Worm (Caenorhabditis elegans): ENCODE data around the gene lgc-41.

DNA sequence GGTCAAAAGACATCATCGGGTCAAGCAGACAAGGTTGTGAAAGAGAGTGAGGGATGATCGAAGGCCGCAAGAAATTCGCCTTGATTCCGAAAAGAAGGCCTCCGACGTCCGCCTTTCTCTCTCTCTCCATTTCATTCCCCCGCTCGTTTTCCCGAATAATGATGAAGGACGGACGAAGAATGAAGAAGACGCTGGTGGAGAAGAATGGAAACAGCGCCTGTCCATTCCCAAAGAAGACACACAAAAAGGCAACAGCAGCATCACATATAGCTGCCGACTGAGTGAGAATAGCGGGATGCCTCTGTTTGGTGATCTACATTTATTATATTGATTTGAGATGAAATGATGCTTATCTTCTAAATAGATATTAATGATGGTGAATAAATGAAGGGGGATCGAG is 24.9 kb upstream of the lgc-41 start:
- TF ChIP-seq nhr-11 (tag; optimal IDR thresholded peaks at IDR 0.05): no peak
- TF ChIP-seq Y48G9A.11 (GFP tag; IDR thresholded peaks at IDR 0.05): no peak
- no peak for TF ChIP-seq nhr-76 (tag; optimal IDR thresholded peaks at IDR 0.05)
- no peak for TF ChIP-seq zfp-2 (tag; optimal IDR thresholded peaks at IDR 0.05)
- no peak for TF ChIP-seq aha-1 (tag)
- TF ChIP-seq madf-9 (GFP tag; conservative IDR thresholded peaks at IDR 0.05): no peak
- no peak for TF ChIP-seq lin-39 (tag; optimal IDR thresholded peaks at IDR 0.05)
- no peak for TF ChIP-seq R02D3.7 (tag; optimal IDR thresholded peaks at IDR 0.05)
- TF ChIP-seq lin-15B (tag; optimal IDR thresholded peaks at IDR 0.05): no peak
- no peak for TF ChIP-seq attf-4 (tag; optimal IDR thresholded peaks at IDR 0.05)
- TF ChIP-seq lin-13 (GFP tag; optimal IDR thresholded peaks at IDR 0.05): no peak
- no peak for TF ChIP-seq vab-7 (GFP tag; IDR thresholded peaks at IDR 0.05)
- no peak for TF ChIP-seq ZK546.5 (tag; optimal IDR thresholded peaks at IDR 0.05)
